Worm (Caenorhabditis elegans): Measurements from ENCODE around the gene C25G4.17.

C25G4.17 gene

ce11 chrIV:12441715-12442114 lies at the start of gene C25G4.17:
TSS of gene C25G4.17 (plus strand) at chrIV:12442015.
- TF ChIP-seq nhr-76 (tag; optimal IDR thresholded peaks at IDR 0.05) (no peak), tbx-8 (GFP tag; optimal IDR thresholded peaks at IDR 0.05) (no peak), drap-1 (GFP tag; optimal IDR thresholded peaks at IDR 0.05) (no peak), lsy-2 (tag; optimal IDR thresholded peaks at IDR 0.05) (no peak), ztf-11 (tag; optimal IDR thresholded peaks at IDR 0.05) (no peak), mab-5 (tag; optimal IDR thresholded peaks at IDR 0.05) (no peak), snpc-4 (tag; optimal IDR thresholded peaks at IDR 0.05) (no peak), M03D4.4 (tag; optimal IDR thresholded peaks at IDR 0.05) (no peak), unc-120 (tag; optimal IDR thresholded peaks at IDR 0.05; ENCODE audit: poor library complexity, severe bottlenecking) (no peak), ceh-83 (GFP tag; optimal IDR thresholded peaks at IDR 0.05) (no peak), zip-8 (tag; optimal IDR thresholded peaks at IDR 0.05) (no peak), nhr-12 (tag; optimal IDR thresholded peaks at IDR 0.05) (no peak), hlh-1 (tag; optimal IDR thresholded peaks at IDR 0.05) (no peak), sem-2 (GFP tag; optimal IDR thresholded peaks at IDR 0.05) (no peak), cnd-1 (tag; optimal IDR thresholded peaks at IDR 0.05) (no peak), bed-3 (GFP tag; optimal IDR thresholded peaks at IDR 0.05) (no peak), ceh-39 (tag; optimal IDR thresholded peaks at IDR 0.05) (no peak), nhr-237 (tag; optimal IDR thresholded peaks at IDR 0.05) (no peak)

ce11 chrIV:12396645-12397258 lies 45.1 kb upstream of the C25G4.17 start:
- TF ChIP-seq ham-2 (GFP tag; optimal IDR thresholded peaks at IDR 0.05) (peak; percentile 50), elt-3 (tag; optimal IDR thresholded peaks at IDR 0.05) (peak; percentile 5), unc-120 (tag; optimal IDR thresholded peaks at IDR 0.05; ENCODE audit: poor library complexity, severe bottlenecking) (no peak), sem-2 (GFP tag; optimal IDR thresholded peaks at IDR 0.05) (no peak), blmp-1 (tag; optimal IDR thresholded peaks at IDR 0.05) (peak; percentile 74)

ce11 chrIV:12398437-12398836 lies 43.4 kb upstream of the C25G4.17 start, which contains the start of gene acs-20:
TSS of gene acs-20 (minus strand) at chrIV:12398706.
- TF ChIP-seq elt-3 (tag; optimal IDR thresholded peaks at IDR 0.05) = no peak
- TF ChIP-seq sem-2 (GFP tag; optimal IDR thresholded peaks at IDR 0.05) = no peak
- TF ChIP-seq nhr-28 (tag; optimal IDR thresholded peaks at IDR 0.05) = no peak
- no peak for TF ChIP-seq tbx-8 (GFP tag; optimal IDR thresholded peaks at IDR 0.05)
- no peak for TF ChIP-seq mls-2 (tag; optimal IDR thresholded peaks at IDR 0.05)

ce11 chrIV:12399983-12400382 lies 41.8 kb upstream of the C25G4.17 start:
- TF ChIP-seq elt-3 (tag; optimal IDR thresholded peaks at IDR 0.05) = no peak
- TF ChIP-seq unc-120 (tag; optimal IDR thresholded peaks at IDR 0.05; ENCODE audit: poor library complexity, severe bottlenecking) = no peak
- TF ChIP-seq tbx-8 (GFP tag; optimal IDR thresholded peaks at IDR 0.05) = no peak
- no peak for TF ChIP-seq blmp-1 (tag; optimal IDR thresholded peaks at IDR 0.05)
- no peak for TF ChIP-seq mab-5 (tag; optimal IDR thresholded peaks at IDR 0.05)
- TF ChIP-seq sptf-1 (tag; optimal IDR thresholded peaks at IDR 0.05) = no peak
- no peak for TF ChIP-seq unc-39 (tag; optimal IDR thresholded peaks at IDR 0.05)
- no peak for TF ChIP-seq hlh-1 (tag; optimal IDR thresholded peaks at IDR 0.05)

- TF ChIP-seq elt-3 (tag; optimal IDR thresholded peaks at IDR 0.05) = peak; percentile 45
- TF ChIP-seq pha-4 (tag; optimal IDR thresholded peaks at IDR 0.05) = no peak
- TF ChIP-seq lin-32 (GFP tag; optimal IDR thresholded peaks at IDR 0.05) = no peak
- no peak for TF ChIP-seq unc-120 (tag; optimal IDR thresholded peaks at IDR 0.05; ENCODE audit: poor library complexity, severe bottlenecking)
- no peak for TF ChIP-seq M03D4.4 (tag; optimal IDR thresholded peaks at IDR 0.05)
- TF ChIP-seq ham-2 (GFP tag; optimal IDR thresholded peaks at IDR 0.05) = peak; percentile 82
- TF ChIP-seq hlh-1 (tag; optimal IDR thresholded peaks at IDR 0.05) = no peak
Observed at ce11 chrIV:12403440-12403839, 38.4 kb upstream of the C25G4.17 start.

ce11 chrIV:12404137-12404536 lies 37.7 kb upstream of the C25G4.17 start, which contains the start of gene gex-3:
TSS of gene gex-3 (plus strand) at chrIV:12404431.
- TF ChIP-seq ceh-39 (tag; optimal IDR thresholded peaks at IDR 0.05) (peak; percentile 54), drap-1 (GFP tag; optimal IDR thresholded peaks at IDR 0.05) (peak; percentile 49), M03D4.4 (tag; optimal IDR thresholded peaks at IDR 0.05) (no peak), pha-4 (tag; optimal IDR thresholded peaks at IDR 0.05) (peak; percentile 84), snpc-4 (tag; optimal IDR thresholded peaks at IDR 0.05) (no peak), ceh-43 (GFP tag; optimal IDR thresholded peaks at IDR 0.05) (peak; percentile 11), unc-62 (GFP tag; optimal IDR thresholded peaks at IDR 0.05) (no peak), mls-2 (tag; optimal IDR thresholded peaks at IDR 0.05) (peak; percentile 0), elt-3 (tag; optimal IDR thresholded peaks at IDR 0.05) (no peak), ham-2 (GFP tag; optimal IDR thresholded peaks at IDR 0.05) (no peak), nhr-28 (tag; optimal IDR thresholded peaks at IDR 0.05) (no peak), nhr-12 (tag; optimal IDR thresholded peaks at IDR 0.05) (no peak), mab-5 (tag; optimal IDR thresholded peaks at IDR 0.05) (no peak), zip-8 (tag; optimal IDR thresholded peaks at IDR 0.05) (no peak), sem-2 (GFP tag; optimal IDR thresholded peaks at IDR 0.05) (no peak), hlh-1 (tag; optimal IDR thresholded peaks at IDR 0.05) (peak; percentile 48), unc-120 (tag; optimal IDR thresholded peaks at IDR 0.05; ENCODE audit: poor library complexity, severe bottlenecking) (no peak), lin-32 (GFP tag; optimal IDR thresholded peaks at IDR 0.05) (no peak), nhr-2 (tag; optimal IDR thresholded peaks at IDR 0.05) (no peak), nhr-237 (tag; optimal IDR thresholded peaks at IDR 0.05) (peak; percentile 91), blmp-1 (tag; optimal IDR thresholded peaks at IDR 0.05) (no peak), sptf-1 (tag; optimal IDR thresholded peaks at IDR 0.05) (peak; percentile 33), ces-1 (GFP tag; optimal IDR thresholded peaks at IDR 0.05) (peak; percentile 99), cnd-1 (tag; optimal IDR thresholded peaks at IDR 0.05) (no peak), flh-1 (GFP tag; optimal IDR thresholded peaks at IDR 0.05) (no peak), ztf-11 (tag; optimal IDR thresholded peaks at IDR 0.05) (no peak), nhr-76 (tag; optimal IDR thresholded peaks at IDR 0.05) (no peak), mep-1 (tag; optimal IDR thresholded peaks at IDR 0.05) (peak; percentile 97), ceh-83 (GFP tag; optimal IDR thresholded peaks at IDR 0.05) (no peak), elt-1 (tag; optimal IDR thresholded peaks at IDR 0.05; ENCODE audit: borderline replicate concordance, insufficient read depth) (no peak), unc-39 (tag; optimal IDR thresholded peaks at IDR 0.05) (no peak)
